Worm (Caenorhabditis elegans) whole organism, midembryonic: Measurements from ENCODE around the gene Y37H2A.12.

Experiments
- T22C8.4 ChIP-seq: fragments of 200-800 bp; sonication (Bioruptor generic); IDR thresholded peaks from 2 replicates; pipeline ENCODE4 v1.3.6; 2022; ENCODE audit warnings: missing genetic modification characterization, missing compliant biosample characterization
- cog-1 ChIP-seq: sonication (generic microtip); optimal IDR thresholded peaks from 2 replicates; lab custom pipeline; 2016; ENCODE audit warnings: missing genetic modification characterization, missing compliant biosample characterization
- flt-1 ChIP-seq: fragments of 200-800 bp; sonication (Bioruptor generic); IDR thresholded peaks from 2 replicates; pipeline ENCODE4 v1.3.6; 2022; ENCODE audit warnings: missing genetic modification characterization, missing compliant biosample characterization
- klf-2 ChIP-seq: fragments of 200-800 bp; sonication (Bioruptor generic); conservative IDR thresholded peaks from 2 replicates; pipeline ENCODE4 v1.3.6; 2022; ENCODE audit warnings: missing genetic modification reagents, missing genetic modification characterization, missing compliant biosample characterization
- med-1 ChIP-seq: sonication (generic microtip); optimal IDR thresholded peaks from 2 replicates; lab custom pipeline; 2017; ENCODE audit warnings: missing genetic modification characterization, mild to moderate bottlenecking, missing compliant biosample characterization, antibody characterized with exemption, missing genetic modification reagents; ENCODE audit not compliant: insufficient read depth
- ref-1 ChIP-seq: fragments of 200-800 bp; sonication (Bioruptor generic); conservative IDR thresholded peaks from 2 replicates; pipeline ENCODE4 v1.3.6; 2022; ENCODE audit warnings: missing genetic modification reagents, missing genetic modification characterization, missing compliant biosample characterization
- tab-1 ChIP-seq: fragments of 200-800 bp; sonication (Bioruptor generic); IDR thresholded peaks from 2 replicates; pipeline ENCODE4 v1.3.6; 2022; ENCODE audit warnings: missing genetic modification characterization, missing compliant biosample characterization
- ztf-29 ChIP-seq: fragments of 200-800 bp; sonication (Bioruptor generic); IDR thresholded peaks from 2 replicates; pipeline ENCODE4 v1.3.6; 2022; ENCODE audit warnings: missing genetic modification reagents, missing genetic modification characterization, missing compliant biosample characterization

DNA sequence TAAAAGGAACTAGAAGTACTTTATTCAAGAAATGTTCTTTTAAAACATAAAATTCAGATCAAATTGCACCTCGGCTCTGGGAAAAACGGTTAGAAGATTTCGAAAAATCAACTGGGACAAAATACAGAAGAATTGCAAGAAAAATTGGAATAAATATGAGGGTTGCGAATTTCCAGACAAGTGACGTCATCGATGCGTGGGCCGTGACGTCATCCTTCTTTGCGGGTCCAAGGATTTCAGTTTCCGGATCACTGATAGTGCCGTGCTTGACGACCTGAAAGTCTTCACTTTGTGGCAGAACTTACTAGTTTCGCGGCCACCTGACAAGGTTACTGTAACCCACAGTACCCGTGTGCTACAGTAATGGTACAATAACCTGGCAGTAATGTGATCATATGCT lies 32.5 kb upstream of the Y37H2A.12 start:
- TF ChIP-seq flt-1 (GFP tag; lab: Robert Waterston, UW) (no peak), tab-1 (GFP tag; lab: Robert Waterston, UW) (no peak), klf-2 (GFP tag; lab: Robert Waterston, UW) (no peak), cog-1 (tag; lab: Kevin White, UChicago) (no peak), ref-1 (GFP tag; lab: Robert Waterston, UW) (no peak), med-1 (no peak), T22C8.4 (GFP tag; lab: Robert Waterston, UW) (no peak), ztf-29 (GFP tag; lab: Robert Waterston, UW) (no peak)
